Fruit fly (Drosophila melanogaster) whole organism, embryonic: Measurements from ENCODE around the gene kri.

ENCODE experiments used
- Blimp-1 ChIP-seq: fragments of 200-800 bp; sonication (Bioruptor generic); optimal IDR thresholded peaks from 3 replicates; lab custom pipeline; 2018; ENCODE audit warnings: missing biosample characterization, missing genetic modification characterization, mild to moderate bottlenecking, moderate library complexity, missing genetic modification reagents
- CG10209 ChIP-seq: fragments of 200-800 bp; sonication (Bioruptor generic); optimal IDR thresholded peaks from 3 replicates; lab custom pipeline; 2017; ENCODE audit warnings: missing biosample characterization, mild to moderate bottlenecking, missing genetic modification characterization, missing genetic modification reagents
- CG10462 ChIP-seq: fragments of 200-800 bp; sonication (Bioruptor generic); optimal IDR thresholded peaks from 2 replicates; lab custom pipeline; 2016; ENCODE audit warnings: missing biosample characterization, missing genetic modification characterization
- CG12391 ChIP-seq: fragments of 200-800 bp; sonication (Bioruptor generic); optimal IDR thresholded peaks from 3 replicates; lab custom pipeline; 2018; ENCODE audit warnings: missing biosample characterization, mild to moderate bottlenecking, missing genetic modification characterization, moderate library complexity
- CG12659 ChIP-seq: fragments of 200-800 bp; sonication (Bioruptor generic); optimal IDR thresholded peaks from 3 replicates; lab custom pipeline; 2017; ENCODE audit warnings: mild to moderate bottlenecking, missing biosample characterization, missing genetic modification reagents, missing genetic modification characterization
- CG12744 ChIP-seq: fragments of 200-800 bp; sonication (Bioruptor generic); optimal IDR thresholded peaks from 2 replicates; lab custom pipeline; 2016; ENCODE audit warnings: missing biosample characterization, missing genetic modification characterization
- CG15269 ChIP-seq: fragments of 200-800 bp; sonication (Bioruptor generic); optimal IDR thresholded peaks from 2 replicates; lab custom pipeline; 2018; ENCODE audit warnings: missing biosample characterization, mild to moderate bottlenecking, missing genetic modification characterization, moderate library complexity
- CG1603 ChIP-seq: fragments of 200-800 bp; sonication (Bioruptor generic); optimal IDR thresholded peaks from 2 replicates; lab custom pipeline; 2019; ENCODE audit warnings: missing biosample characterization, mild to moderate bottlenecking, missing genetic modification characterization, moderate library complexity
- CG17361 ChIP-seq: fragments of 200-800 bp; sonication (Bioruptor generic); IDR thresholded peaks from 3 replicates; pipeline ENCODE4 v1.3.6; 2022; ENCODE audit warnings: missing biosample characterization, missing genetic modification characterization
- CG17385 ChIP-seq: fragments of 200-800 bp; sonication (Bioruptor generic); optimal IDR thresholded peaks from 3 replicates; lab custom pipeline; 2018; ENCODE audit warnings: missing biosample characterization, mild to moderate bottlenecking, missing genetic modification characterization
- CG18262 ChIP-seq: fragments of 200-800 bp; optimal IDR thresholded peaks from 3 replicates; lab custom pipeline; 2019; ENCODE audit warnings: missing biosample characterization, mild to moderate bottlenecking, missing genetic modification characterization, moderate library complexity
- CG2678 ChIP-seq: fragments of 200-800 bp; sonication (Bioruptor generic); optimal IDR thresholded peaks from 3 replicates; lab custom pipeline; 2019; ENCODE audit warnings: missing biosample characterization, mild to moderate bottlenecking, missing genetic modification characterization, moderate library complexity
- CG31224 ChIP-seq: fragments of 200-800 bp; sonication (Bioruptor generic); IDR thresholded peaks from 2 replicates; pipeline ENCODE4 v1.3.6; 2022; ENCODE audit warnings: missing biosample characterization, missing genetic modification characterization
- CG32532 ChIP-seq: fragments of 200-800 bp; sonication (Bioruptor generic); IDR thresholded peaks from 2 replicates; pipeline ENCODE4 v1.3.6; 2022; ENCODE audit warnings: missing biosample characterization, missing genetic modification characterization
- CG9727 ChIP-seq: fragments of 200-800 bp; sonication (Bioruptor generic); optimal IDR thresholded peaks from 3 replicates; lab custom pipeline; 2017; ENCODE audit warnings: missing biosample characterization, mild to moderate bottlenecking, missing genetic modification characterization
- Dip3 ChIP-seq: fragments of 200-800 bp; sonication (Bioruptor generic); optimal IDR thresholded peaks from 3 replicates; lab custom pipeline; 2016; ENCODE audit warnings: missing biosample characterization, missing genetic modification characterization
- Doc2 ChIP-seq: fragments of 200-800 bp; sonication (Bioruptor generic); IDR thresholded peaks from 2 replicates; pipeline ENCODE4 v1.3.6; 2022; ENCODE audit warnings: missing biosample characterization, missing genetic modification characterization
- HLH54F ChIP-seq: fragments of 200-800 bp; sonication (Bioruptor generic); optimal IDR thresholded peaks from 3 replicates; lab custom pipeline; 2016; ENCODE audit warnings: missing biosample characterization, missing genetic modification characterization
- HmgZ ChIP-seq: fragments of 200-800 bp; sonication (Bioruptor generic); optimal IDR thresholded peaks from 2 replicates; lab custom pipeline; 2018; ENCODE audit warnings: missing biosample characterization, mild to moderate bottlenecking, missing genetic modification characterization
- Hr51 ChIP-seq, 2 experiments: fragments of 200-800 bp; sonication (Bioruptor generic); optimal IDR thresholded peaks; 2 replicates in 1 of 2; 3 replicates in 1 of 2; lab custom pipeline; 2016 to 2018; ENCODE audit warnings: missing biosample characterization in 2 of 2, missing genetic modification characterization in 2 of 2, mild to moderate bottlenecking in 1 of 2, moderate library complexity in 1 of 2
- Meics ChIP-seq: fragments of 200-800 bp; sonication (Bioruptor generic); optimal IDR thresholded peaks from 2 replicates; lab custom pipeline; 2017; ENCODE audit warnings: missing biosample characterization, mild to moderate bottlenecking, missing genetic modification characterization
- Oli ChIP-seq: fragments of 200-800 bp; sonication (Bioruptor generic); optimal IDR thresholded peaks from 2 replicates; lab custom pipeline; 2018; ENCODE audit warnings: missing biosample characterization, mild to moderate bottlenecking, missing genetic modification characterization, moderate library complexity
- Pdp1 ChIP-seq, 2 experiments: fragments of 200-800 bp; sonication (Bioruptor generic); optimal IDR thresholded peaks; 3 replicates each; lab custom pipeline; 2016; ENCODE audit warnings: missing biosample characterization in 2 of 2, missing genetic modification characterization in 2 of 2, mild to moderate bottlenecking in 1 of 2, moderate library complexity in 1 of 2
- Ptx1 ChIP-seq: fragments of 200-800 bp; sonication (Bioruptor generic); IDR thresholded peaks from 2 replicates; pipeline ENCODE4 v1.3.6; 2022; ENCODE audit warnings: missing biosample characterization, missing genetic modification characterization
- Rfx ChIP-seq: fragments of 200-800 bp; sonication (Bioruptor generic); IDR thresholded peaks from 2 replicates; pipeline ENCODE4 v1.3.6; 2022; ENCODE audit warnings: missing biosample characterization, missing genetic modification characterization
- Six4 ChIP-seq: fragments of 200-800 bp; sonication (Bioruptor generic); optimal IDR thresholded peaks from 2 replicates; lab custom pipeline; 2016; ENCODE audit warnings: missing biosample characterization, missing genetic modification characterization
- Xbp1 ChIP-seq: fragments of 200-800 bp; sonication (Bioruptor generic); optimal IDR thresholded peaks from 3 replicates; lab custom pipeline; 2016; ENCODE audit warnings: missing biosample characterization, mild to moderate bottlenecking, missing genetic modification characterization
- Xrp1 ChIP-seq: fragments of 200-800 bp; sonication (Bioruptor generic); IDR thresholded peaks from 2 replicates; pipeline ENCODE4 v1.3.6; 2022; ENCODE audit warnings: missing biosample characterization, missing genetic modification characterization
- aop ChIP-seq: fragments of 200-800 bp; sonication (Bioruptor generic); IDR thresholded peaks from 2 replicates; pipeline ENCODE4 v1.3.6; 2022; ENCODE audit warnings: missing biosample characterization, missing genetic modification characterization
- az2 ChIP-seq: fragments of 200-800 bp; sonication (Bioruptor generic); optimal IDR thresholded peaks from 3 replicates; lab custom pipeline; 2016; ENCODE audit warnings: missing biosample characterization, missing genetic modification characterization
- bsh ChIP-seq, 2 experiments: fragments of 200-800 bp; sonication (Bioruptor generic); optimal IDR thresholded peaks; 2 replicates each; lab custom pipeline; 2017 to 2018; ENCODE audit warnings: mild to moderate bottlenecking in 2 of 2, missing biosample characterization in 2 of 2, missing genetic modification characterization in 2 of 2, moderate library complexity in 1 of 2
- cato ChIP-seq: fragments of 200-800 bp; sonication (Bioruptor generic); optimal IDR thresholded peaks from 2 replicates; lab custom pipeline; 2016; ENCODE audit warnings: missing biosample characterization, missing genetic modification characterization, borderline replicate concordance
- caup ChIP-seq: fragments of 200-800 bp; sonication (Bioruptor generic); optimal IDR thresholded peaks from 3 replicates; lab custom pipeline; 2017; ENCODE audit warnings: missing biosample characterization, mild to moderate bottlenecking, missing genetic modification characterization, moderate library complexity; ENCODE audit not compliant: severe bottlenecking
- chif ChIP-seq, 2 experiments: fragments of 200-800 bp; sonication (Bioruptor generic); optimal IDR thresholded peaks; 3 replicates each; lab custom pipeline; 2016; ENCODE audit warnings: missing biosample characterization in 2 of 2, missing genetic modification characterization in 2 of 2
- esg ChIP-seq: fragments of 200-800 bp; sonication (Bioruptor generic); conservative IDR thresholded peaks from 2 replicates; pipeline ENCODE4 v1.3.6; 2022; ENCODE audit warnings: missing biosample characterization, missing genetic modification characterization
- eve ChIP-seq, 2 experiments: fragments of >200 bp; optimal IDR thresholded peaks; 2 replicates each; lab custom pipeline; 2017; ENCODE audit warnings: missing biosample characterization in 2 of 2, missing genetic modification characterization in 2 of 2
- ewg ChIP-seq: fragments of 200-800 bp; sonication (Bioruptor generic); optimal IDR thresholded peaks from 3 replicates; lab custom pipeline; 2017; ENCODE audit warnings: mild to moderate bottlenecking, missing biosample characterization, missing genetic modification reagents, missing genetic modification characterization
- grau ChIP-seq: fragments of 200-800 bp; optimal IDR thresholded peaks from 3 replicates; lab custom pipeline; 2019; ENCODE audit warnings: missing biosample characterization, mild to moderate bottlenecking, missing genetic modification characterization, moderate library complexity
- lbe ChIP-seq: fragments of 200-800 bp; sonication (Bioruptor generic); optimal IDR thresholded peaks from 2 replicates; lab custom pipeline; 2016; ENCODE audit warnings: missing biosample characterization, mild to moderate bottlenecking, missing genetic modification characterization
- lilli ChIP-seq: fragments of 200-800 bp; sonication (Bioruptor generic); optimal IDR thresholded peaks from 3 replicates; lab custom pipeline; 2016; ENCODE audit warnings: missing biosample characterization, missing genetic modification characterization
- lmd ChIP-seq: fragments of 200-800 bp; sonication (Bioruptor generic); IDR thresholded peaks from 2 replicates; pipeline ENCODE4 v1.3.6; 2022; ENCODE audit warnings: missing biosample characterization, missing genetic modification characterization
- nmo ChIP-seq: fragments of 200-800 bp; sonication (Bioruptor generic); optimal IDR thresholded peaks from 2 replicates; lab custom pipeline; 2018; ENCODE audit warnings: missing biosample characterization, mild to moderate bottlenecking, missing genetic modification characterization, moderate library complexity
- pita ChIP-seq: fragments of 200-800 bp; sonication (Bioruptor generic); optimal IDR thresholded peaks from 2 replicates; lab custom pipeline; 2017; ENCODE audit warnings: missing biosample characterization, mild to moderate bottlenecking, missing genetic modification characterization
- row ChIP-seq: fragments of 200-800 bp; sonication (Bioruptor generic); IDR thresholded peaks from 3 replicates; pipeline ENCODE4 v1.3.6; 2022; ENCODE audit warnings: missing biosample characterization, missing genetic modification characterization
- seq ChIP-seq: fragments of 200-800 bp; sonication (Bioruptor generic); IDR thresholded peaks from 2 replicates; pipeline ENCODE4 v1.3.6; 2022; ENCODE audit warnings: missing biosample characterization, missing genetic modification characterization
- stc ChIP-seq: fragments of 200-800 bp; sonication (Bioruptor generic); IDR thresholded peaks from 2 replicates; pipeline ENCODE4 v1.3.6; 2022; ENCODE audit warnings: missing biosample characterization, missing genetic modification characterization
- trem ChIP-seq: fragments of 200-800 bp; optimal IDR thresholded peaks from 3 replicates; lab custom pipeline; 2019; ENCODE audit warnings: missing biosample characterization, mild to moderate bottlenecking, missing genetic modification characterization, moderate library complexity
- unpg ChIP-seq: fragments of 200-800 bp; sonication (Bioruptor generic); optimal IDR thresholded peaks from 3 replicates; lab custom pipeline; 2018; ENCODE audit warnings: missing biosample characterization, mild to moderate bottlenecking, missing genetic modification characterization, moderate library complexity
- zfh2 ChIP-seq: fragments of 200-800 bp; sonication (Bioruptor generic); optimal IDR thresholded peaks from 2 replicates; lab custom pipeline; 2016; ENCODE audit warnings: missing biosample characterization, missing genetic modification characterization

Gene kri

dm6 chr3L:5819310-5819709, 8.5 kb downstream of the kri start (continued):
- TF ChIP-seq chif (GFP tag; optimal IDR thresholded peaks at IDR 0.05; lab: Kevin White, UChicago) (peak in 1 of 2 experiments; percentile 25), eve (GFP tag; optimal IDR thresholded peaks at IDR 0.05; lab: Kevin White, UChicago) (no peak), Doc2 (GFP tag; lab: Robert Waterston, UW) (no peak), aop (GFP tag; lab: Robert Waterston, UW) (no peak), CG2678 (peak; percentile 56), esg (GFP tag; lab: Robert Waterston, UW) (peak; percentile 41), Blimp-1 (GFP tag; lab: Kevin White, UChicago) (peak; percentile 14), Ptx1 (GFP tag; lab: Robert Waterston, UW) (peak; percentile 42; the same call in 1 of the 2 replicates), grau (tag; lab: Kevin White, UChicago) (peak; percentile 56), Xrp1 (peak; percentile 24; the same call in 1 of the 2 replicates), CG31224 (peak; percentile 48; the same call in 1 of the 2 replicates), HLH54F (peak; percentile 15), ewg (no peak), CG12744 (GFP tag; lab: Kevin White, UChicago) (peak; percentile 26), Oli (tag; lab: Kevin White, UChicago) (peak; percentile 31), Xbp1 (GFP tag; lab: Kevin White, UChicago) (peak; percentile 32), zfh2 (GFP tag; lab: Kevin White, UChicago) (peak; percentile 44), lmd (GFP tag; lab: Robert Waterston, UW) (peak; percentile 67), CG10462 (GFP tag; lab: Kevin White, UChicago) (no peak), bsh (GFP tag; optimal IDR thresholded peaks at IDR 0.05; lab: Kevin White, UChicago) (peak in 1 of 2 experiments; percentile 43), row (GFP tag; lab: Robert Waterston, UW) (peak; percentile 55; the same call in 2 of the 3 replicates), Rfx (GFP tag; lab: Robert Waterston, UW) (peak; percentile 55; the same call in 1 of the 2 replicates), lbe (GFP tag; lab: Kevin White, UChicago) (peak; percentile 16), HmgZ (no peak), Pdp1 (GFP tag; optimal IDR thresholded peaks at IDR 0.05; lab: Kevin White, UChicago) (peak; percentile 9 to 41), CG9727 (GFP tag; lab: Kevin White, UChicago) (peak; percentile 36), Dip3 (GFP tag; lab: Kevin White, UChicago) (peak; percentile 42), Six4 (GFP tag; lab: Kevin White, UChicago) (peak; percentile 11), CG17361 (GFP tag; lab: Robert Waterston, UW) (peak; percentile 44; the same call in 1 of the 3 replicates), CG12659 (peak; percentile 3), Hr51 (GFP tag; optimal IDR thresholded peaks at IDR 0.05; lab: Kevin White, UChicago) (peak in 1 of 2 experiments; percentile 47), seq (GFP tag; lab: Robert Waterston, UW) (0 out of 2 replicates have a peak, but pooled peaks have one; percentile 41), Meics (GFP tag; lab: Kevin White, UChicago) (peak; percentile 16), CG10209 (GFP tag; lab: Kevin White, UChicago) (peak; percentile 31), stc (GFP tag; lab: Robert Waterston, UW) (peak; percentile 33; the same call in 1 of the 2 replicates), nmo (peak; percentile 47), caup (GFP tag; lab: Kevin White, UChicago) (peak; percentile 11), CG1603 (peak; percentile 24), pita (GFP tag; lab: Kevin White, UChicago) (no peak), cato (GFP tag; lab: Kevin White, UChicago) (peak; percentile 2), unpg (GFP tag; lab: Kevin White, UChicago) (peak; percentile 44), CG17385 (GFP tag; lab: Kevin White, UChicago) (peak; percentile 3), trem (no peak), CG32532 (GFP tag; lab: Robert Waterston, UW) (peak; percentile 62; the same call in 1 of the 2 replicates), lilli (GFP tag; lab: Kevin White, UChicago) (peak; percentile 52), CG12391 (tag; lab: Kevin White, UChicago) (peak; percentile 32), az2 (GFP tag; lab: Kevin White, UChicago) (peak; percentile 14), CG18262 (tag; lab: Kevin White, UChicago) (peak; percentile 16), CG15269 (peak; percentile 61)
